Fruit fly (Drosophila melanogaster): Measurements from ENCODE around the gene Daao2.

Daao2 gene

dm6 chr2L:6797408-6797807, 5.4 kb upstream of the Daao2 start (continued):
- peak; percentile 12; the same call in 1 of the 2 replicates for TF ChIP-seq nerfin-2 (GFP tag; IDR thresholded peaks at IDR 0.05; ENCODE audit: partially characterized antibody)
- no peak for TF ChIP-seq Bteb2 (GFP tag; optimal IDR thresholded peaks at IDR 0.05)
- no peak for TF ChIP-seq cg (GFP tag; optimal IDR thresholded peaks at IDR 0.05)
- no peak for TF ChIP-seq ken (GFP tag; IDR thresholded peaks at IDR 0.05)
- peak; percentile 87 for TF ChIP-seq Dref (GFP tag; IDR thresholded peaks at IDR 0.05)
- no peak for TF ChIP-seq Lpt (GFP tag; optimal IDR thresholded peaks at IDR 0.05)
- TF ChIP-seq bowl (GFP tag; IDR thresholded peaks at IDR 0.05): no peak
- TF ChIP-seq H15 (GFP tag; IDR thresholded peaks at IDR 0.05): no peak
- no peak for TF ChIP-seq CG43689 (GFP tag; IDR thresholded peaks at IDR 0.05)
- peak; percentile 90 for TF ChIP-seq Lhr (GFP tag; optimal IDR thresholded peaks at IDR 0.05)
- TF ChIP-seq CG1529 (GFP tag; optimal IDR thresholded peaks at IDR 0.05): no peak
- peak; percentile 4 for TF ChIP-seq dmrt99B (tag; optimal IDR thresholded peaks at IDR 0.05)
- TF ChIP-seq CG12769 (tag; optimal IDR thresholded peaks at IDR 0.05): no peak
- no peak for TF ChIP-seq CG10431 (GFP tag; optimal IDR thresholded peaks at IDR 0.05)
- peak; percentile 9 for TF ChIP-seq HLH54F (GFP tag; optimal IDR thresholded peaks at IDR 0.05)
- peak; percentile 35 for TF ChIP-seq gfzf (GFP tag; optimal IDR thresholded peaks at IDR 0.05)
- no peak for TF ChIP-seq Adf1 (GFP tag; IDR thresholded peaks at IDR 0.05)
- TF ChIP-seq MBD-R2 (GFP tag; IDR thresholded peaks at IDR 0.05): 0 out of 2 replicates have a peak, but pooled peaks have one; percentile 7
- TF ChIP-seq dan (GFP tag; IDR thresholded peaks at IDR 0.05): no peak
- TF ChIP-seq Oaz (GFP tag; IDR thresholded peaks at IDR 0.05): no peak
- no peak for TF ChIP-seq Elba2 (GFP tag; optimal IDR thresholded peaks at IDR 0.05)
- TF ChIP-seq chif (GFP tag; optimal IDR thresholded peaks at IDR 0.05): peak in 1 of 2 experiments; percentile 68
- no peak for TF ChIP-seq esg (GFP tag; conservative IDR thresholded peaks at IDR 0.05)
- TF ChIP-seq Meics (GFP tag; optimal IDR thresholded peaks at IDR 0.05): peak; percentile 19
- no peak for TF ChIP-seq Taf1 (GFP tag; IDR thresholded peaks at IDR 0.05)
- TF ChIP-seq CG18011 (GFP tag; optimal IDR thresholded peaks at IDR 0.05): no peak
- no peak for TF ChIP-seq abd-A (tag; optimal IDR thresholded peaks at IDR 0.05)
- TF ChIP-seq bsh (GFP tag; optimal IDR thresholded peaks at IDR 0.05): peak in 1 of 2 experiments; percentile 9
- TF ChIP-seq Sin3A (optimal IDR thresholded peaks at IDR 0.05): no peak
- no peak for TF ChIP-seq CG10274 (GFP tag; optimal IDR thresholded peaks at IDR 0.05)
- no peak for TF ChIP-seq Atf-2 (GFP tag; optimal IDR thresholded peaks at IDR 0.05)
- no peak for TF ChIP-seq CG12155 (GFP tag; optimal IDR thresholded peaks at IDR 0.05)
- TF ChIP-seq Mrtf (GFP tag; IDR thresholded peaks at IDR 0.05): peak; percentile 17; the same call in 1 of the 3 replicates
- TF ChIP-seq CG3847 (GFP tag; IDR thresholded peaks at IDR 0.05): peak; percentile 55
- no peak for TF ChIP-seq CG30020 (tag; optimal IDR thresholded peaks at IDR 0.05)
- TF ChIP-seq Tbp (GFP tag; optimal IDR thresholded peaks at IDR 0.05): no peak
- no peak for TF ChIP-seq tll (GFP tag; optimal IDR thresholded peaks at IDR 0.05)
- TF ChIP-seq Dp (GFP tag; optimal IDR thresholded peaks at IDR 0.05): peak; percentile 97
- TF ChIP-seq Hey (tag; optimal IDR thresholded peaks at IDR 0.05): no peak
- no peak for TF ChIP-seq CG1832 (GFP tag; optimal IDR thresholded peaks at IDR 0.05)
- TF ChIP-seq CG9797 (GFP tag; optimal IDR thresholded peaks at IDR 0.05): peak; percentile 26
- TF ChIP-seq Antp (GFP tag; optimal IDR thresholded peaks at IDR 0.05): no peak
- TF ChIP-seq NfI (GFP tag; optimal IDR thresholded peaks at IDR 0.05): peak; percentile 40
- 0 out of 2 replicates have a peak, but pooled peaks have one; percentile 19 for TF ChIP-seq E2f1 (GFP tag; IDR thresholded peaks at IDR 0.05)
- peak; percentile 47 for TF ChIP-seq zen (tag; optimal IDR thresholded peaks at IDR 0.05)
- TF ChIP-seq eve (GFP tag; optimal IDR thresholded peaks at IDR 0.05): peak in 1 of 2 experiments; percentile 51
- TF ChIP-seq YL-1 (GFP tag; optimal IDR thresholded peaks at IDR 0.05): no peak
- TF ChIP-seq amos (GFP tag; IDR thresholded peaks at IDR 0.05; ENCODE audit: partially characterized antibody): peak; percentile 60; the same call in 1 of the 2 replicates
- no peak for TF ChIP-seq grn (GFP tag; optimal IDR thresholded peaks at IDR 0.05)
- no peak for TF ChIP-seq CG3281 (GFP tag; optimal IDR thresholded peaks at IDR 0.05)
- peak; percentile 41; the same call in 1 of the 3 replicates for TF ChIP-seq CG16813 (GFP tag; IDR thresholded peaks at IDR 0.05; ENCODE audit: partially characterized antibody)
- peak; percentile 99 for TF ChIP-seq CTCF (GFP tag; optimal IDR thresholded peaks at IDR 0.05)

Measured in whole organism, embryonic.